Worm (Caenorhabditis elegans) whole organism, young adult: Measurements from ENCODE around the gene drap-1.

ENCODE experiments used
- attf-5 ChIP-seq: fragments of 200-800 bp; sonication (Bioruptor generic); optimal IDR thresholded peaks from 2 replicates; lab custom pipeline; 2018; ENCODE audit warnings: mild to moderate bottlenecking, missing genetic modification characterization, missing compliant biosample characterization
- egl-44 ChIP-seq: fragments of 200-800 bp; sonication (Bioruptor generic); IDR thresholded peaks from 2 replicates; pipeline ENCODE4 v1.3.6; 2022; ENCODE audit warnings: missing genetic modification reagents, missing genetic modification characterization, missing compliant biosample characterization
- lin-54 ChIP-seq: fragments of 200-800 bp; sonication (Bioruptor generic); optimal IDR thresholded peaks from 2 replicates; lab custom pipeline; 2018; ENCODE audit warnings: mild to moderate bottlenecking, missing genetic modification characterization, missing compliant biosample characterization

- TF ChIP-seq egl-44 (GFP tag; lab: Robert Waterston, UW) (no peak), lin-54 (no peak), attf-5 (no peak)
Measured at ce11 chrV:9771311-9771710, 41.4 kb downstream of the drap-1 start.
